Fruit fly (Drosophila melanogaster) whole organism, pupa: ENCODE data around the gene vtd.

Experiments used
- gl ChIP-seq: fragments of 200-800 bp; sonication (Bioruptor generic); optimal IDR thresholded peaks from 2 replicates; lab custom pipeline; 2018; ENCODE audit warnings: missing biosample characterization, mild to moderate bottlenecking, missing genetic modification characterization
- rn ChIP-seq: fragments of 200-800 bp; sonication (Bioruptor generic); IDR thresholded peaks from 2 replicates; pipeline ENCODE4 v1.3.6; 2022; ENCODE audit warnings: missing biosample characterization, missing genetic modification characterization

DNA sequence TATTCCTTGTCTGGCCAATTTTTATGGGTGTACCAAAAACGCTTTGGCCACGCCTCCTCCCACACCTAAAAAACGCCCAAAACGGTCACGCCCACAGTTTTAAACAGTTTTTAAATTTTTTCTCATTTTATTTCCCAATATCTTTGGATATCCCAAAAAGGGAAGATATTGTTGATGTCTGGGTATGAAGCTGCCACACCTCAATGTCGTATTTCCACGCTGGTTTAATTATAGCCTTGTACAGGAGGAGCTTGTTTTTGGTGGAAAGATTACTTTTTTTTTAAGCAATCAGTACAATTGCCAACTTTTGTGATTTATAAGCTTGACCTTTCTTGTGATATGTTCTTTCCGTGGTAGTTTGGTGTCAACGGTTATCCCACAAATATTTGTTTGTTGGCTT is 49.6 kb upstream of the vtd start:
- TF ChIP-seq rn (GFP tag; lab: Robert Waterston, UW) = no peak
- TF ChIP-seq gl (tag; lab: Kevin White, UChicago) = no peak
